Fruit fly (Drosophila melanogaster) whole organism, embryonic: Measurements from ENCODE around the gene Argp.

Experiments
- ATbp ChIP-seq: fragments of 200-800 bp; sonication (Bioruptor generic); optimal IDR thresholded peaks from 2 replicates; lab custom pipeline; 2017; ENCODE audit warnings: missing biosample characterization, mild to moderate bottlenecking, missing genetic modification characterization, missing genetic modification reagents
- Atf6 ChIP-seq: fragments of 200-800 bp; sonication (Bioruptor generic); IDR thresholded peaks from 2 replicates; pipeline ENCODE4 v1.3.6; 2022; ENCODE audit warnings: missing biosample characterization, missing genetic modification characterization
- Awh ChIP-seq: fragments of 200-800 bp; sonication (Bioruptor generic); IDR thresholded peaks from 2 replicates; pipeline ENCODE4, ENCODE4 v1.3.6; 2022; ENCODE audit warnings: missing biosample characterization, missing genetic modification characterization
- Bgb ChIP-seq: fragments of 200-800 bp; sonication (Bioruptor generic); IDR thresholded peaks from 2 replicates; pipeline ENCODE4 v1.3.6; 2022; ENCODE audit warnings: missing biosample characterization, missing genetic modification characterization; ENCODE audit not compliant: partially characterized antibody
- BtbVII ChIP-seq: fragments of 200-800 bp; sonication (Bioruptor generic); optimal IDR thresholded peaks from 3 replicates; lab custom pipeline; 2017; ENCODE audit warnings: missing biosample characterization, mild to moderate bottlenecking, missing genetic modification characterization
- CG10274 ChIP-seq: fragments of 200-800 bp; sonication (Bioruptor generic); optimal IDR thresholded peaks from 3 replicates; lab custom pipeline; 2017; ENCODE audit warnings: missing biosample characterization, mild to moderate bottlenecking, missing genetic modification characterization
- CG11456 ChIP-seq: fragments of 200-800 bp; sonication (Bioruptor generic); IDR thresholded peaks from 3 replicates; pipeline ENCODE4 v1.3.6; 2022; ENCODE audit warnings: missing biosample characterization, missing genetic modification characterization
- CG11695 ChIP-seq: fragments of 200-800 bp; sonication (Bioruptor generic); IDR thresholded peaks from 3 replicates; pipeline ENCODE4 v1.3.6; 2022; ENCODE audit warnings: missing biosample characterization, missing genetic modification characterization
- CG12769 ChIP-seq: fragments of 200-800 bp; sonication (Bioruptor generic); optimal IDR thresholded peaks from 2 replicates; lab custom pipeline; 2019; ENCODE audit warnings: missing biosample characterization, mild to moderate bottlenecking, missing genetic modification characterization, moderate library complexity
- CG13296 ChIP-seq: fragments of 200-800 bp; sonication (Bioruptor generic); optimal IDR thresholded peaks from 3 replicates; lab custom pipeline; 2018; ENCODE audit warnings: missing biosample characterization, mild to moderate bottlenecking, missing genetic modification characterization
- CG15514 ChIP-seq: fragments of 200-800 bp; sonication (Bioruptor generic); optimal IDR thresholded peaks from 3 replicates; lab custom pipeline; 2017; ENCODE audit warnings: missing biosample characterization, missing genetic modification characterization, mild to moderate bottlenecking, moderate library complexity, missing genetic modification reagents
- CG15601 ChIP-seq: fragments of 200-800 bp; sonication (Bioruptor generic); optimal IDR thresholded peaks from 3 replicates; lab custom pipeline; 2019; ENCODE audit warnings: missing biosample characterization, mild to moderate bottlenecking, missing genetic modification characterization, moderate library complexity
- CG17912 ChIP-seq: fragments of 200-800 bp; sonication (Bioruptor generic); optimal IDR thresholded peaks from 2 replicates; lab custom pipeline; 2018; ENCODE audit warnings: missing biosample characterization, mild to moderate bottlenecking, missing genetic modification characterization
- CG18262 ChIP-seq: fragments of 200-800 bp; optimal IDR thresholded peaks from 3 replicates; lab custom pipeline; 2019; ENCODE audit warnings: missing biosample characterization, mild to moderate bottlenecking, missing genetic modification characterization, moderate library complexity
- CG18476 ChIP-seq: fragments of 200-800 bp; sonication (Bioruptor generic); optimal IDR thresholded peaks from 2 replicates; lab custom pipeline; 2016; ENCODE audit warnings: missing biosample characterization, mild to moderate bottlenecking, missing genetic modification characterization
- CG2202 ChIP-seq: fragments of 200-800 bp; sonication (Bioruptor generic); optimal IDR thresholded peaks from 2 replicates; lab custom pipeline; 2018; ENCODE audit warnings: missing biosample characterization, mild to moderate bottlenecking, missing genetic modification characterization
- CG31441 ChIP-seq: fragments of 200-800 bp; sonication (Bioruptor generic); IDR thresholded peaks from 2 replicates; pipeline ENCODE4 v1.3.6; 2022; ENCODE audit warnings: missing biosample characterization, missing genetic modification characterization
- CG4854 ChIP-seq: fragments of 200-800 bp; sonication (Bioruptor generic); optimal IDR thresholded peaks from 2 replicates; lab custom pipeline; 2016; ENCODE audit warnings: missing biosample characterization, missing genetic modification characterization, inconsistent platforms
- CG7357 ChIP-seq: fragments of 200-800 bp; sonication (Bioruptor generic); IDR thresholded peaks from 3 replicates; pipeline ENCODE4 v1.3.6; 2022; ENCODE audit warnings: missing biosample characterization, missing genetic modification characterization
- CG7372 ChIP-seq: fragments of 200-800 bp; sonication (Bioruptor generic); IDR thresholded peaks from 2 replicates; pipeline ENCODE4 v1.3.6; 2022; ENCODE audit warnings: missing biosample characterization, missing genetic modification characterization
- CG8944 ChIP-seq: fragments of 200-800 bp; sonication (Bioruptor generic); optimal IDR thresholded peaks from 3 replicates; lab custom pipeline; 2016; ENCODE audit warnings: missing biosample characterization, missing genetic modification characterization
- Eip74EF ChIP-seq, 2 experiments: fragments of 200-800 bp in 1 of 2; fragments of >200 bp in 1 of 2; sonication (Bioruptor generic) in 1 of 2; optimal IDR thresholded peaks; 2 replicates each; lab custom pipeline; 2017 to 2019; ENCODE audit warnings: missing biosample characterization in 2 of 2, missing genetic modification characterization in 2 of 2, mild to moderate bottlenecking in 1 of 2, moderate library complexity in 1 of 2
- Ets97D ChIP-seq: fragments of 200-800 bp; sonication (Bioruptor generic); optimal IDR thresholded peaks from 3 replicates; lab custom pipeline; 2016; ENCODE audit warnings: missing biosample characterization, missing genetic modification characterization
- HHEX ChIP-seq: fragments of 200-800 bp; sonication (Bioruptor generic); optimal IDR thresholded peaks from 3 replicates; lab custom pipeline; 2017; ENCODE audit warnings: missing biosample characterization, mild to moderate bottlenecking, missing genetic modification characterization, missing genetic modification reagents
- HLHmδ ChIP-seq: fragments of 200-800 bp; sonication (Bioruptor generic); optimal IDR thresholded peaks from 2 replicates; lab custom pipeline; 2018; ENCODE audit warnings: missing biosample characterization, mild to moderate bottlenecking, missing genetic modification characterization, moderate library complexity
- HmgZ ChIP-seq: fragments of 200-800 bp; sonication (Bioruptor generic); optimal IDR thresholded peaks from 2 replicates; lab custom pipeline; 2018; ENCODE audit warnings: missing biosample characterization, mild to moderate bottlenecking, missing genetic modification characterization
- Kr ChIP-seq: fragments of 200-800 bp; sonication (Bioruptor generic); optimal IDR thresholded peaks from 2 replicates; lab custom pipeline; 2017; ENCODE audit warnings: missing biosample characterization, mild to moderate bottlenecking, missing genetic modification characterization
- Med ChIP-seq: fragments of 200-800 bp; sonication (Bioruptor generic); peaks from one replicate; lab custom pipeline; 2016; ENCODE audit warnings: missing biosample characterization, missing genetic modification characterization, mild to moderate bottlenecking, inconsistent platforms, moderate library complexity
- NC2α ChIP-seq: fragments of 200-800 bp; sonication (Bioruptor generic); optimal IDR thresholded peaks from 2 replicates; lab custom pipeline; 2016; ENCODE audit warnings: missing biosample characterization, missing genetic modification characterization
- Sry-β ChIP-seq: fragments of 200-800 bp; sonication (Bioruptor generic); optimal IDR thresholded peaks from 2 replicates; lab custom pipeline; 2018; ENCODE audit warnings: missing biosample characterization, mild to moderate bottlenecking, missing genetic modification characterization, moderate library complexity
- YL-1 ChIP-seq: fragments of 200-800 bp; sonication (Bioruptor generic); optimal IDR thresholded peaks from 3 replicates; lab custom pipeline; 2017; ENCODE audit warnings: missing biosample characterization, mild to moderate bottlenecking, missing genetic modification characterization
- ab ChIP-seq: fragments of 200-800 bp; sonication (Bioruptor generic); optimal IDR thresholded peaks from 2 replicates; lab custom pipeline; 2016; ENCODE audit warnings: missing biosample characterization, missing genetic modification characterization
- chinmo ChIP-seq: fragments of 200-800 bp; sonication (Bioruptor generic); IDR thresholded peaks from 4 replicates; pipeline ENCODE4 v1.3.6; 2022; ENCODE audit warnings: missing biosample characterization, missing genetic modification characterization; ENCODE audit not compliant: partially characterized antibody
- ems ChIP-seq: fragments of 200-800 bp; sonication (Bioruptor generic); optimal IDR thresholded peaks from 3 replicates; lab custom pipeline; 2016; ENCODE audit warnings: missing biosample characterization, missing genetic modification characterization
- eve ChIP-seq, 2 experiments: fragments of >200 bp; optimal IDR thresholded peaks; 2 replicates each; lab custom pipeline; 2017; ENCODE audit warnings: missing biosample characterization in 2 of 2, missing genetic modification characterization in 2 of 2
- ftz-f1 ChIP-seq: fragments of 200-800 bp; sonication (Bioruptor generic); optimal IDR thresholded peaks from 2 replicates; lab custom pipeline; 2016; ENCODE audit warnings: missing biosample characterization, missing genetic modification characterization
- gce ChIP-seq: fragments of 200-800 bp; sonication (Bioruptor generic); IDR thresholded peaks from 3 replicates; pipeline ENCODE4 v1.3.6; 2022; ENCODE audit warnings: missing biosample characterization, missing genetic modification characterization
- grau ChIP-seq: fragments of 200-800 bp; optimal IDR thresholded peaks from 3 replicates; lab custom pipeline; 2019; ENCODE audit warnings: missing biosample characterization, mild to moderate bottlenecking, missing genetic modification characterization, moderate library complexity
- lab ChIP-seq: fragments of 200-800 bp; sonication (Bioruptor generic); optimal IDR thresholded peaks from 3 replicates; lab custom pipeline; 2017; ENCODE audit warnings: missing biosample characterization, missing genetic modification characterization, mild to moderate bottlenecking, moderate library complexity, missing genetic modification reagents
- lilli ChIP-seq: fragments of 200-800 bp; sonication (Bioruptor generic); optimal IDR thresholded peaks from 3 replicates; lab custom pipeline; 2016; ENCODE audit warnings: missing biosample characterization, missing genetic modification characterization
- mirr ChIP-seq: fragments of 200-800 bp; sonication (Bioruptor generic); optimal IDR thresholded peaks from 3 replicates; lab custom pipeline; 2018; ENCODE audit warnings: missing biosample characterization, mild to moderate bottlenecking, missing genetic modification characterization
- nerfin-2 ChIP-seq: fragments of 200-800 bp; sonication (Bioruptor generic); IDR thresholded peaks from 2 replicates; pipeline ENCODE4 v1.3.6; 2022; ENCODE audit warnings: missing biosample characterization, missing genetic modification characterization; ENCODE audit not compliant: partially characterized antibody
- nom ChIP-seq: fragments of 200-800 bp; sonication (Bioruptor generic); optimal IDR thresholded peaks from 2 replicates; lab custom pipeline; 2017; ENCODE audit warnings: missing biosample characterization, missing genetic modification characterization, mild to moderate bottlenecking, moderate library complexity, missing genetic modification reagents
- sd ChIP-seq: fragments of 200-800 bp; sonication (Bioruptor generic); optimal IDR thresholded peaks from 3 replicates; lab custom pipeline; 2018; ENCODE audit warnings: missing biosample characterization, mild to moderate bottlenecking, missing genetic modification characterization, moderate library complexity
- sob ChIP-seq: fragments of 200-800 bp; sonication (Bioruptor generic); IDR thresholded peaks from 2 replicates; pipeline ENCODE4 v1.3.6; 2022; ENCODE audit warnings: missing biosample characterization, missing genetic modification characterization
- unpg ChIP-seq: fragments of 200-800 bp; sonication (Bioruptor generic); optimal IDR thresholded peaks from 3 replicates; lab custom pipeline; 2018; ENCODE audit warnings: missing biosample characterization, mild to moderate bottlenecking, missing genetic modification characterization, moderate library complexity
- wek ChIP-seq: fragments of 200-800 bp; sonication (Bioruptor generic); optimal IDR thresholded peaks from 3 replicates; lab custom pipeline; 2018; ENCODE audit warnings: missing biosample characterization, mild to moderate bottlenecking, missing genetic modification characterization, moderate library complexity

The Argp gene

DNA sequence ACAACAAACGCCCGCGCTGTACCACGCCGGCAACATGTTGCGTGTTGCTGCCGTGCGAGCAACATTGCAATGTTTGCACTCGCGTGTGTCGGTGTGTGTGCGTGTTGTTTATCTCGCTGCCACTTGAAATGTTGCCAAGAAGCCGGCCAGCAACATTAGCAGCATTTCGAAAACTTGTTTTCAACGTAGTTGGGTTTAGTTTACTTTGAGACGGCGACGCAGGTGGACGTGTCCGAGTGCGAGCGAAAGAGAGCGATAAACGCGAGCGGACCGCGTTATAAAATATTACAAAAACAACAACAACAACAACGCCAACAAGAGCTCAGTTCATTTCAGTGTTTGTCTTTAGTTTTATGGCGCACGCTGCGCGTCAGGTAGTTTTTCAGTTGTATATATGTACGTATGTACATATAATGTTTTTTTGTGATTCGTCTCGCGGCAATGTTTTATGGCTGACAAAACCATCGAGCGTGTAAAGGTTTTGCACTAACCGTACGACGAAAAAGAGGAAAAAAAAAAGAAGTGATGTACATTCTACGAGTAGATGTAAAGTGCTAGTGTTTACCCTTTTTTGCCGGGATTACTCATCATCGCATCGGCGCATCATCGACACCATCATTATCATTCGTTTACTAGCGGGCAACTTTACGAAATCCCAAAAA is 5.4 kb upstream of the Argp start, which contains the start of gene kmr (continued):
- peak; percentile 62; the same call in 1 of the 2 replicates for TF ChIP-seq sob (GFP tag; lab: Robert Waterston, UW)
- peak; percentile 56; the same call in 1 of the 2 replicates for TF ChIP-seq Bgb (GFP tag; lab: Robert Waterston, UW)
- TF ChIP-seq CG18476 (GFP tag; lab: Kevin White, UChicago): peak; percentile 24
- peak; percentile 66 for TF ChIP-seq BtbVII (GFP tag; lab: Kevin White, UChicago)
- TF ChIP-seq CG18262: no peak
- TF ChIP-seq gce: peak; percentile 17; the same call in 1 of the 3 replicates
- no peak for TF ChIP-seq ems (GFP tag; lab: Kevin White, UChicago)
- no peak for TF ChIP-seq YL-1 (GFP tag; lab: Kevin White, UChicago)
- TF ChIP-seq Sry-β (GFP tag; lab: Kevin White, UChicago): no peak
- TF ChIP-seq lab (GFP tag; lab: Kevin White, UChicago): peak; percentile 74
- peak; percentile 36 for TF ChIP-seq CG4854 (GFP tag; lab: Kevin White, UChicago)
- peak; percentile 48 for TF ChIP-seq CG2202 (tag; lab: Kevin White, UChicago)
- TF ChIP-seq lilli (GFP tag; lab: Kevin White, UChicago): peak; percentile 28
- TF ChIP-seq CG13296 (GFP tag; lab: Kevin White, UChicago): peak; percentile 56
- TF ChIP-seq wek (GFP tag; lab: Kevin White, UChicago): peak; percentile 73
- peak; percentile 98 for TF ChIP-seq chinmo (GFP tag; lab: Robert Waterston, UW)
- TF ChIP-seq ATbp (GFP tag; lab: Kevin White, UChicago): peak; percentile 66
- TF ChIP-seq HmgZ: peak; percentile 47
- TF ChIP-seq CG10274 (GFP tag; lab: Kevin White, UChicago): no peak
- peak; percentile 33; the same call in 2 of the 3 replicates for TF ChIP-seq CG11695 (GFP tag; lab: Robert Waterston, UW)
- TF ChIP-seq CG31441: peak; percentile 34; the same call in 1 of the 2 replicates
- peak; percentile 78 for TF ChIP-seq Med (GFP tag; lab: Kevin White, UChicago)
- no peak for TF ChIP-seq Ets97D (GFP tag; lab: Kevin White, UChicago)
- TF ChIP-seq HHEX (GFP tag; lab: Kevin White, UChicago): peak; percentile 62
- TF ChIP-seq CG17912: peak; percentile 61
- TF ChIP-seq CG15514 (GFP tag; lab: Kevin White, UChicago): peak; percentile 47
- TF ChIP-seq sd: peak; percentile 6
- TF ChIP-seq NC2α: peak; percentile 12
- peak; percentile 73 for TF ChIP-seq Kr (GFP tag; lab: Kevin White, UChicago)
- peak; percentile 54 for TF ChIP-seq CG12769 (tag; lab: Kevin White, UChicago)
- TF ChIP-seq ftz-f1 (GFP tag; lab: Kevin White, UChicago): peak; percentile 29
- TF ChIP-seq nerfin-2 (GFP tag; lab: Robert Waterston, UW): peak; percentile 14; the same call in 1 of the 2 replicates
- peak; percentile 54 for TF ChIP-seq unpg (GFP tag; lab: Kevin White, UChicago)
- no peak for TF ChIP-seq CG7357 (GFP tag; lab: Robert Waterston, UW)
- TF ChIP-seq eve (GFP tag; optimal IDR thresholded peaks at IDR 0.05; lab: Kevin White, UChicago): peak in 1 of 2 experiments; percentile 84
- TF ChIP-seq CG11456 (GFP tag; lab: Robert Waterston, UW): no peak
- peak; percentile 52 for TF ChIP-seq nom (GFP tag; lab: Kevin White, UChicago)
- no peak for TF ChIP-seq CG8944 (GFP tag; lab: Kevin White, UChicago)
- peak; percentile 29 for TF ChIP-seq grau
- TF ChIP-seq CG15601: peak; percentile 42
- TF ChIP-seq HLHmδ (GFP tag; lab: Kevin White, UChicago): peak; percentile 79
- TF ChIP-seq Atf6 (GFP tag; lab: Robert Waterston, UW): peak; percentile 27; the same call in 1 of the 2 replicates
- peak; percentile 51; the same call in 1 of the 2 replicates for TF ChIP-seq Awh (GFP tag; lab: Robert Waterston, UW)
- no peak for TF ChIP-seq ab (GFP tag; lab: Kevin White, UChicago)
- TF ChIP-seq CG7372: peak; percentile 18; the same call in 1 of the 2 replicates
- TF ChIP-seq mirr: peak; percentile 58
- peak in 1 of 2 experiments; percentile 36 for TF ChIP-seq Eip74EF (GFP tag; optimal IDR thresholded peaks at IDR 0.05; lab: Kevin White, UChicago)
